Fruit fly (Drosophila melanogaster): Measurements from ENCODE around the gene Obp99a.

dm6 chr3R:29699220-29699619 lies 27.8 kb downstream of the Obp99a start:
- TF ChIP-seq Mio (GFP tag; optimal IDR thresholded peaks at IDR 0.05) (no peak), N (GFP tag; optimal IDR thresholded peaks at IDR 0.05) (no peak), HLH106 (tag; optimal IDR thresholded peaks at IDR 0.05) (no peak), usp (GFP tag; optimal IDR thresholded peaks at IDR 0.05) (no peak), Hr78 (GFP tag; optimal IDR thresholded peaks at IDR 0.05) (no peak)

Data from whole organism, wandering third instar larva.